Fruit fly (Drosophila melanogaster): ENCODE measurements around the gene meng.

dm6 chr2L:6789358-6789757 lies 47.1 kb downstream of the meng start:
- TF ChIP-seq wek (GFP tag; optimal IDR thresholded peaks at IDR 0.05) (no peak), toy (GFP tag; IDR thresholded peaks at IDR 0.05) (no peak), sc (optimal IDR thresholded peaks at IDR 0.05) (no peak), sc (GFP tag; optimal IDR thresholded peaks at IDR 0.05) (no peak), CG12391 (tag; optimal IDR thresholded peaks at IDR 0.05) (no peak), sens-2 (GFP tag; IDR thresholded peaks at IDR 0.05) (no peak), CG42726 (GFP tag; IDR thresholded peaks at IDR 0.05; ENCODE audit: partially characterized antibody) (no peak), CG10654 (GFP tag; optimal IDR thresholded peaks at IDR 0.05) (no peak), CG2116 (GFP tag; optimal IDR thresholded peaks at IDR 0.05) (no peak), CG15011 (GFP tag; optimal IDR thresholded peaks at IDR 0.05) (no peak), Antp (GFP tag; optimal IDR thresholded peaks at IDR 0.05) (no peak)
